Worm (Caenorhabditis elegans) whole organism, L4/young adult: ENCODE measurements around the gene srh-269.

ENCODE experiments used
- W03F9.2 ChIP-seq: fragments of 150-350 bp; optimal IDR thresholded peaks from 2 replicates; lab custom pipeline; 2014; ENCODE audit warnings: missing biosample characterization, missing genetic modification characterization
- him-1 ChIP-seq: sonication (generic microtip); optimal IDR thresholded peaks from 2 replicates; lab custom pipeline; 2016; ENCODE audit warnings: missing genotype, missing genetic modification reagents, missing genetic modification characterization, missing compliant biosample characterization

DNA sequence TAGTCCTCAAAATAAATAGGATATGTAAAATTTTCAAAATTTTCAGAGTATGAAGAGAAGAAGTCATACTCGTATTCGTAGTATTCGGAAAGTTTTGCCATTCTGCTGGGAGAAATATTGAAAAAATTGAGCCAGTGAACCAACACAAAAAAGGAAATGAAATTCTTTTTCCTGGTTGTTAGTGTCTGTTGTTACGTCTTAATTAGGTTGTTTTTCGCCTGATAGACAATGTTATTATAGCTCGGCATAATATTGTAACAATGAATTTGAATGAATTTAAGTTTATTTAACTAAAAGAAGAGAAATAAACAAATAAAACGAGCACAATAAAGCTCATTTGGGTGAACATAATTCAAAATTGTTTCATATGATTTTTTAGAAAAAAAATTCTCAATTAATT is 3.4 kb downstream of the srh-269 start, which contains the start of gene srw-73:
- TF ChIP-seq W03F9.2 (no peak), him-1 (no peak)
